Fruit fly (Drosophila melanogaster) whole organism, prepupa: ENCODE measurements around the gene CG5902.

ENCODE experiments used
- CG6854 ChIP-seq: fragments of 200-800 bp; sonication (Bioruptor generic); optimal IDR thresholded peaks from 2 replicates; lab custom pipeline; 2017; ENCODE audit warnings: missing biosample characterization, mild to moderate bottlenecking, missing genetic modification characterization
- CG9139 ChIP-seq: fragments of 200-800 bp; sonication (Bioruptor generic); optimal IDR thresholded peaks from 3 replicates; lab custom pipeline; 2017; ENCODE audit warnings: missing biosample characterization, mild to moderate bottlenecking, missing genetic modification characterization
- Lpt ChIP-seq: fragments of 200-800 bp; sonication (Bioruptor generic); optimal IDR thresholded peaks from 3 replicates; lab custom pipeline; 2016; ENCODE audit warnings: missing biosample characterization, missing genetic modification characterization
- Smox ChIP-seq: fragments of 200-800 bp; sonication (Bioruptor generic); optimal IDR thresholded peaks from 3 replicates; lab custom pipeline; 2016; ENCODE audit warnings: missing biosample characterization, missing genetic modification characterization
- dac ChIP-seq: fragments of 200-800 bp; sonication (Bioruptor generic); optimal IDR thresholded peaks from 2 replicates; lab custom pipeline; 2017; ENCODE audit warnings: missing biosample characterization, mild to moderate bottlenecking, missing genetic modification characterization
- fkh ChIP-seq: fragments of 200-800 bp; sonication (Bioruptor generic); optimal IDR thresholded peaks from 3 replicates; lab custom pipeline; 2017; ENCODE audit warnings: missing biosample characterization, mild to moderate bottlenecking, missing genetic modification characterization, moderate library complexity
- ss ChIP-seq, 2 experiments: fragments of 200-800 bp; sonication (Bioruptor generic); optimal IDR thresholded peaks; 2 replicates in 1 of 2; 3 replicates in 1 of 2; lab custom pipeline; 2017 to 2018; ENCODE audit warnings: mild to moderate bottlenecking in 2 of 2, missing biosample characterization in 2 of 2, missing genetic modification characterization in 2 of 2, moderate library complexity in 1 of 2

DNA sequence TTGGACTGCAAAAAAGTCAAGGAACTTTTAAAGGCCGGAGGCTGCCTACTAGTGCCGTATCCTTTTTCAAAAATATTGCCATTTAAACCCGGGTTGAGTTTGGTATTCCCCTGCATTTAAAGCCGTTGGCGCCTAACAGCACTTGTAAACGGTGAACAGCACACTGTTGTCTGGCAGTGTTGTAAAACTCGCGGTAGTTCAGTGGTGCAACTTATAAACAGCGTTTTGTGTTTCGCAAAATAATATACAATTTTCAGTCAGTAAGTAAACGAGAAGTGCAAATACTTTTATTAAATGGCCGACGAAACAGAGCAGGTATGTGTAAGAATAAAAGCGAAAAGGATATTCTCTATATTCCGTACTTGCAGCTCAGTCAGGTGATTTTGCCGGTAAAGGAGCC lies 9.8 kb downstream of the CG5902 start, which contains the start of gene LSm3:
- TF ChIP-seq CG9139 (no peak), ss (GFP tag; optimal IDR thresholded peaks at IDR 0.05; lab: Kevin White, UChicago) (no peak), Lpt (GFP tag; lab: Kevin White, UChicago) (no peak), CG6854 (GFP tag; lab: Kevin White, UChicago) (no peak), Smox (GFP tag; lab: Kevin White, UChicago) (no peak), fkh (GFP tag; lab: Kevin White, UChicago) (no peak), dac (GFP tag; lab: Kevin White, UChicago) (no peak)
